Worm (Caenorhabditis elegans) whole organism, L2 larva: ENCODE measurements around the gene srh-297.
A peak's percentile ranks its signal among the peaks of the same experiment; 100 is the strongest.

Experiments
- aly-2 ChIP-seq: fragments of 150-350 bp; optimal IDR thresholded peaks from 2 replicates; lab custom pipeline; 2014; ENCODE audit warnings: missing biosample characterization, missing genetic modification characterization
- ceh-16 ChIP-seq: fragments of 150-350 bp; optimal IDR thresholded peaks from 2 replicates; lab custom pipeline; 2014; ENCODE audit warnings: missing biosample characterization, missing genetic modification characterization
- egl-27 ChIP-seq: sonication (generic microtip); optimal IDR thresholded peaks from 3 replicates; lab custom pipeline; 2017; ENCODE audit warnings: missing biosample characterization, missing genetic modification reagents, missing genetic modification characterization
- elt-1 ChIP-seq: fragments of 150-350 bp; optimal IDR thresholded peaks from 2 replicates; lab custom pipeline; 2014; ENCODE audit warnings: missing biosample characterization, missing genetic modification characterization
- lsy-2 ChIP-seq, 2 experiments: fragments of 150-350 bp in 1 of 2; sonication (generic microtip) in 1 of 2; optimal IDR thresholded peaks; 2 replicates each; lab custom pipeline; 2014 to 2017; ENCODE audit warnings: missing biosample characterization in 2 of 2, missing genetic modification characterization in 2 of 2
- nhr-10 ChIP-seq: sonication (generic microtip); optimal IDR thresholded peaks from 2 replicates; lab custom pipeline; 2017; ENCODE audit warnings: missing biosample characterization, missing genetic modification characterization
- nhr-237 ChIP-seq: fragments of 150-350 bp; optimal IDR thresholded peaks from 2 replicates; lab custom pipeline; 2014; ENCODE audit warnings: missing biosample characterization, missing genetic modification characterization
- sem-4 ChIP-seq: fragments of 150-350 bp; optimal IDR thresholded peaks from 2 replicates; lab custom pipeline; 2014; ENCODE audit warnings: missing biosample characterization, missing genetic modification reagents, missing genetic modification characterization
- sma-3 ChIP-seq: sonication (generic microtip); optimal IDR thresholded peaks from 2 replicates; lab custom pipeline; 2016; ENCODE audit warnings: missing genetic modification reagents, missing genetic modification characterization, missing compliant biosample characterization
- ztf-11 ChIP-seq: sonication (generic microtip); optimal IDR thresholded peaks from 2 replicates; lab custom pipeline; 2017; ENCODE audit warnings: missing biosample characterization, missing genetic modification characterization

DNA sequence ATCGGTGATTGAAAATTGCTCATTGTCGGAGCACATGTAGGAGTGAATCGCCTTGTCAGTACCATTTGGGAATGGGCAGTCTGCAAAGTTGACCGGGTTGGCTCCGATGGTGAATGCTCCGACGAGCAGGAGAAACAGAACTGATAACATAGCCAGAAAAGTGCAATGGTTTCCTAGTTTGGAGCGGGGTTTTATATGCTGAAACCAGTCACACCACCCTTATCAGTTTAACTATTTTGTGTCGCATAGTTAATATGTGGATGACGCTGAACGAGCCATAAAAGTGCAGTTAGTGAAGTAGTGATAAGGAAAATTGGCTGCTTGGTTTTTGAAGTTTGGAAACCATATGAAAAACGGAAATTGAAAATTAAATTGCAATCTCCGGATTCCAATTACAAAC lies 15.5 kb upstream of the srh-297 start, which contains the start of gene C17F4.7:
- TF ChIP-seq ceh-16 = no peak
- TF ChIP-seq lsy-2 (tag; optimal IDR thresholded peaks at IDR 0.05; lab: Kevin White, UChicago) = no peak
- TF ChIP-seq nhr-10 = no peak
- TF ChIP-seq ztf-11 (tag; lab: Kevin White, UChicago) = no peak
- no peak for TF ChIP-seq aly-2 (tag; lab: Kevin White, UChicago)
- TF ChIP-seq egl-27 (tag; lab: Kevin White, UChicago) = no peak
- no peak for TF ChIP-seq elt-1
- TF ChIP-seq sma-3 = peak; percentile 9
- no peak for TF ChIP-seq sem-4 (tag; lab: Kevin White, UChicago)
- no peak for TF ChIP-seq nhr-237 (tag; lab: Kevin White, UChicago)
